Worm (Caenorhabditis elegans) whole organism, L3 larva: ENCODE data around the gene phf-32.

Experiments
- R02D3.7 ChIP-seq: fragments of 150-350 bp; optimal IDR thresholded peaks from 2 replicates; lab custom pipeline; 2014; ENCODE audit warnings: missing biosample characterization, missing genetic modification characterization
- jun-1 ChIP-seq: fragments of 150-350 bp; optimal IDR thresholded peaks from 2 replicates; lab custom pipeline; 2014; ENCODE audit warnings: missing biosample characterization, missing genetic modification reagents, missing genetic modification characterization
- mdl-1 ChIP-seq: fragments of 150-350 bp; optimal IDR thresholded peaks from 2 replicates; lab custom pipeline; 2014; ENCODE audit warnings: missing biosample characterization, missing genetic modification characterization
- nhr-76 ChIP-seq: fragments of 150-350 bp; sonication (generic microtip); optimal IDR thresholded peaks from 5 replicates; lab custom pipeline; 2014; ENCODE audit warnings: missing biosample characterization, missing genetic modification characterization
- nhr-77 ChIP-seq: fragments of 150-350 bp; optimal IDR thresholded peaks from 2 replicates; lab custom pipeline; 2014; ENCODE audit warnings: missing biosample characterization, missing genetic modification characterization
- pqm-1 ChIP-seq: fragments of 150-350 bp; optimal IDR thresholded peaks from 2 replicates; lab custom pipeline; 2017; ENCODE audit warnings: missing biosample characterization, missing genetic modification characterization, inconsistent platforms
- skn-1 ChIP-seq: fragments of 150-350 bp; optimal IDR thresholded peaks from 2 replicates; lab custom pipeline; 2014; ENCODE audit warnings: missing biosample characterization, missing genetic modification characterization
- tbx-2 ChIP-seq: sonication (generic microtip); optimal IDR thresholded peaks from 2 replicates; lab custom pipeline; 2016; ENCODE audit warnings: mild to moderate bottlenecking, missing genetic modification characterization, missing compliant biosample characterization
- unc-62 ChIP-seq: fragments of 150-350 bp; sonication (generic microtip); optimal IDR thresholded peaks from 4 replicates; lab custom pipeline; 2014; ENCODE audit warnings: missing biosample characterization, missing genetic modification reagents, missing genetic modification characterization

DNA sequence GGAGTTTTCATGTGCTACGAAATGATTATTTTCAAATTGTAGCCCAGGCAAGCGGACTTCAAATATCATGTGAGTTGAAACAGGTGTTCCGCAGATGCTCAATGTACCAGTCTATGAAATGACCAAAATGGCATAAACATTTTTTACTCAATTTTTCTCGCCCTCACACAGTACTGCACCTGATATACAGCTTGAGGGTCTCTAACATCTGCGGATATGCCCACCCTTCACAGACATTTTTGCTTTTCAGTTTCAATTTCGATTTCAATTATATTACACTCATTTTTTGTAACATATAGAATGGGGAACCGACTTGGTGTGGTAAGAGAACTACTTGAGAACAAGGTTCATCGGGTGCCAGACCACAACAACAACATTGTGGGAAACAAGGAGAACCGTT lies 40.1 kb downstream of the phf-32 start, which contains the start of gene F42F12.11:
- no peak for TF ChIP-seq R02D3.7 (tag; lab: Kevin White, UChicago)
- TF ChIP-seq tbx-2 (tag; lab: Kevin White, UChicago): no peak
- no peak for TF ChIP-seq pqm-1 (tag; lab: Kevin White, UChicago)
- no peak for TF ChIP-seq nhr-77
- TF ChIP-seq unc-62 (GFP tag; lab: Kevin White, UChicago): no peak
- TF ChIP-seq skn-1: no peak
- no peak for TF ChIP-seq mdl-1 (tag; lab: Kevin White, UChicago)
- TF ChIP-seq nhr-76 (tag; lab: Kevin White, UChicago): no peak
- TF ChIP-seq jun-1: no peak
